Worm (Caenorhabditis elegans): Measurements from ENCODE around the gene cnep-1.
A peak's percentile ranks its signal among the peaks of the same experiment; 100 is the strongest.

cnep-1 gene

DNA sequence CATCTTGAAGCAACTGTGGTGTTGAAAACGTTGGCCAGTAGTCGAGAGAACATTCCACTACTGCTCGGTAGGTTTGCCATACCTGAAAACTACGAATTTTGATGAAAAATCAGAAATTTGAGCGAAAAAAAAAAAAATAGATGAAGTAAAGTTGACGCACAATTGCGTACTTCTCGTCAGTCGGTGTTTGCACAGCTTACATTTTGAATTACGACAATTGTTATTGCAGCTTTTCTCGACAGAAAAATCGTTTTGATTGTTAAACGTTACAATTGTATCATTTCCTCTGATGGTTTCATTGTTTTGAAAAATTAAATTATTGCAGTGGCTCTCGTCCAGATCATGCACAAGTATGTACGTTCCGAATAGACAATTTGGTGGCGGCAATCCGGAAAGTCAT lies at the start of gene cnep-1, which contains the start of gene F45E12.5:
TSS of gene cnep-1 (plus strand) at position 326 of the 400 bp plus-strand sequence.
TSS of gene F45E12.5 (minus strand) at position 93 of the 400 bp plus-strand sequence.
- TF ChIP-seq snpc-4 (tag; optimal IDR thresholded peaks at IDR 0.05) (no peak), C34F6.9 (tag; optimal IDR thresholded peaks at IDR 0.05) (peak; percentile 48), ceh-82 (tag; optimal IDR thresholded peaks at IDR 0.05) (no peak), dmd-4 (tag; optimal IDR thresholded peaks at IDR 0.05) (no peak), ZK546.5 (tag; optimal IDR thresholded peaks at IDR 0.05) (no peak), zag-1 (tag; optimal IDR thresholded peaks at IDR 0.05) (no peak), elt-3 (tag; optimal IDR thresholded peaks at IDR 0.05) (no peak), nhr-129 (tag; optimal IDR thresholded peaks at IDR 0.05) (peak; percentile 41), nhr-10 (tag; optimal IDR thresholded peaks at IDR 0.05) (no peak), nhr-23 (tag; optimal IDR thresholded peaks at IDR 0.05) (no peak), unc-55 (GFP tag; optimal IDR thresholded peaks at IDR 0.05) (peak; percentile 36), aly-2 (tag; optimal IDR thresholded peaks at IDR 0.05) (no peak), blmp-1 (tag; optimal IDR thresholded peaks at IDR 0.05; ENCODE audit: insufficient read depth) (no peak), nhr-237 (tag; optimal IDR thresholded peaks at IDR 0.05) (no peak), ama-1 (optimal IDR thresholded peaks at IDR 0.05) (no peak), nhr-21 (tag; optimal IDR thresholded peaks at IDR 0.05) (no peak), sem-4 (tag; optimal IDR thresholded peaks at IDR 0.05) (no peak), nhr-12 (tag; optimal IDR thresholded peaks at IDR 0.05) (no peak), nhr-11 (tag; optimal IDR thresholded peaks at IDR 0.05) (no peak), lsy-2 (tag; optimal IDR thresholded peaks at IDR 0.05) (peak in 1 of 2 experiments; percentile 37)

DNA sequence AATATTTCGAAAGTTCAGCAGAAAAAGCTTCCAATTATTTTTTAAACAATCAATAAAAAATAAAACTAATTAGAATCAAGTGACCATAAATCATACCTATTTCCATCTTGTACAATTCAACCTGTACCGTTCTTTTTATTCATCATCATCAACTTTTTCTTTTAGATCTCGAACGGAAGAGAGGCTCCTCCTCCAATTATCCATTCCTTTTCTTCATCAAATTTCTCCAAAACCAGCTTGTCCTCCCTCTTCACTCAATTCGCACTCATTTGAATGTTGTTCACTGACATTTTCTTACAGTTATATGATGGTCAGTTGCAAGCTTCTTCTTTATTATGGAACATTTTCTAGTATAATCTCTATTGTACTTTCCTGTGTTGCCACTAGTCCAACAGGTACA lies 48.3 kb upstream of the cnep-1 start, which contains the start of gene C30G12.4:
TSS of gene C30G12.4 (plus strand) at position 301 of the 400 bp plus-strand sequence.
- TF ChIP-seq ceh-16 (tag; optimal IDR thresholded peaks at IDR 0.05): no peak
- TF ChIP-seq aly-2 (tag; optimal IDR thresholded peaks at IDR 0.05): no peak
- TF ChIP-seq lsy-2 (tag; optimal IDR thresholded peaks at IDR 0.05): no peak
- no peak for TF ChIP-seq alr-1 (tag; optimal IDR thresholded peaks at IDR 0.05)
- no peak for TF ChIP-seq elt-1 (tag; optimal IDR thresholded peaks at IDR 0.05)
- TF ChIP-seq sma-3 (GFP tag; optimal IDR thresholded peaks at IDR 0.05): no peak
- no peak for TF ChIP-seq mbf-1 (tag; optimal IDR thresholded peaks at IDR 0.05)
- TF ChIP-seq ceh-82 (tag; optimal IDR thresholded peaks at IDR 0.05): no peak
- TF ChIP-seq egl-27 (tag; optimal IDR thresholded peaks at IDR 0.05): no peak
- no peak for TF ChIP-seq ztf-11 (tag; optimal IDR thresholded peaks at IDR 0.05)
- no peak for TF ChIP-seq fos-1 (tag; optimal IDR thresholded peaks at IDR 0.05)
- TF ChIP-seq ztf-4 (tag; optimal IDR thresholded peaks at IDR 0.05): no peak
- no peak for TF ChIP-seq lin-11 (tag; optimal IDR thresholded peaks at IDR 0.05)
- TF ChIP-seq sma-9 (GFP tag; optimal IDR thresholded peaks at IDR 0.05): no peak
- no peak for TF ChIP-seq sma-9 (tag; optimal IDR thresholded peaks at IDR 0.05)
- no peak for TF ChIP-seq lin-39 (tag; optimal IDR thresholded peaks at IDR 0.05)

DNA sequence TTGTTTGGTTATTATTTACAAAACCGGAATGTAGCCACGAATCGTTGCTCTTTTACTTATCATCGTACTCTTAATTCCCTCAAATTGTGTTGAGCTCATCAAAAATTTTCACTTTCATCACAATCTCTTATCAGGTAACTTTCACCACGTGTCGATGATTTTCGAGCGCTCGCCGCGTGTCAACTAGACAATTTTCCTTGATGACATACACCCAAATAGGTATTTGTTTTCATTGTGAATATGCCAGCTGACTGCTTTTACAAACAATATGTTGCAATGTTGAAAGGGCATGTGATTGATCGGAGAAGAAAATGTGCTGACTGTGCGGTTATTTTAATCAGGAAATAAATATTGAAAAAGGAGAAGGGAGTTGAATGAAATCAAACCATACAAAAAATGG lies 45.5 kb upstream of the cnep-1 start:
- TF ChIP-seq elt-1 (tag; optimal IDR thresholded peaks at IDR 0.05): no peak
- peak; percentile 62 for TF ChIP-seq fos-1 (tag; optimal IDR thresholded peaks at IDR 0.05)
- TF ChIP-seq C34F6.9 (tag; optimal IDR thresholded peaks at IDR 0.05): no peak
- TF ChIP-seq mdl-1 (tag; optimal IDR thresholded peaks at IDR 0.05): peak in 1 of 2 experiments; percentile 37
- no peak for TF ChIP-seq ztf-4 (tag; optimal IDR thresholded peaks at IDR 0.05)
- no peak for TF ChIP-seq R02D3.7 (tag; optimal IDR thresholded peaks at IDR 0.05)
- TF ChIP-seq F13H6.1 (tag; optimal IDR thresholded peaks at IDR 0.05): no peak
- no peak for TF ChIP-seq nhr-11 (tag; optimal IDR thresholded peaks at IDR 0.05)
- TF ChIP-seq elt-3 (tag; optimal IDR thresholded peaks at IDR 0.05): no peak
- peak; percentile 12 for TF ChIP-seq sma-3 (GFP tag; optimal IDR thresholded peaks at IDR 0.05)
- TF ChIP-seq nhr-25 (tag; optimal IDR thresholded peaks at IDR 0.05): no peak
- TF ChIP-seq lin-11 (tag; optimal IDR thresholded peaks at IDR 0.05): no peak
- no peak for TF ChIP-seq Y55F3AM.14 (GFP tag; optimal IDR thresholded peaks at IDR 0.05)
- no peak for TF ChIP-seq ama-1 (optimal IDR thresholded peaks at IDR 0.05)
- TF ChIP-seq ceh-82 (tag; optimal IDR thresholded peaks at IDR 0.05): no peak
- no peak for TF ChIP-seq nhr-21 (tag; optimal IDR thresholded peaks at IDR 0.05)
- no peak for TF ChIP-seq nhr-237 (tag; optimal IDR thresholded peaks at IDR 0.05)
- TF ChIP-seq mbf-1 (tag; optimal IDR thresholded peaks at IDR 0.05): no peak
- no peak for TF ChIP-seq lsy-2 (tag; optimal IDR thresholded peaks at IDR 0.05)
- TF ChIP-seq unc-39 (tag; optimal IDR thresholded peaks at IDR 0.05): no peak
- TF ChIP-seq aly-2 (tag; optimal IDR thresholded peaks at IDR 0.05): no peak
- no peak for TF ChIP-seq ZK546.5 (tag; optimal IDR thresholded peaks at IDR 0.05)
- peak; percentile 47 for TF ChIP-seq blmp-1 (tag; optimal IDR thresholded peaks at IDR 0.05; ENCODE audit: insufficient read depth)
- TF ChIP-seq sem-4 (tag; optimal IDR thresholded peaks at IDR 0.05): no peak
- TF ChIP-seq gmeb-1 (tag; optimal IDR thresholded peaks at IDR 0.05): peak; percentile 42
- no peak for TF ChIP-seq unc-55 (GFP tag; optimal IDR thresholded peaks at IDR 0.05)
- no peak for TF ChIP-seq alr-1 (tag; optimal IDR thresholded peaks at IDR 0.05)
- peak; percentile 79 for TF ChIP-seq sma-9 (GFP tag; optimal IDR thresholded peaks at IDR 0.05)
- TF ChIP-seq sma-9 (tag; optimal IDR thresholded peaks at IDR 0.05): no peak
- TF ChIP-seq unc-62 (GFP tag; optimal IDR thresholded peaks at IDR 0.05): no peak
- TF ChIP-seq crh-2 (tag; optimal IDR thresholded peaks at IDR 0.05): peak; percentile 74
- TF ChIP-seq ztf-11 (tag; optimal IDR thresholded peaks at IDR 0.05): no peak
